Worm (Caenorhabditis elegans) whole organism, L1 larva: ENCODE results near the gene egl-4.

ENCODE experiments used
- F16B12.6 ChIP-seq: fragments of 150-350 bp; optimal IDR thresholded peaks from 2 replicates; lab custom pipeline; 2014; ENCODE audit warnings: missing biosample characterization, missing genetic modification characterization
- aha-1 ChIP-seq: fragments of 150-350 bp; optimal IDR thresholded peaks from 2 replicates; lab custom pipeline; 2014; ENCODE audit warnings: missing biosample characterization, missing genetic modification characterization
- ceh-88 ChIP-seq: fragments of 200-800 bp; sonication (Bioruptor generic); IDR thresholded peaks from 2 replicates; pipeline ENCODE4 v1.3.6; 2022; ENCODE audit warnings: missing genetic modification characterization, missing compliant biosample characterization
- ceh-90 ChIP-seq: sonication (generic microtip); optimal IDR thresholded peaks from 2 replicates; lab custom pipeline; 2016; ENCODE audit warnings: missing genetic modification characterization, missing compliant biosample characterization
- dpl-1 ChIP-seq, 3 experiments: fragments of 150-350 bp in 2 of 3; sonication (generic microtip) in 1 of 3; optimal IDR thresholded peaks; 2 replicates each; lab custom pipeline; 2014 to 2017; ENCODE audit warnings: missing biosample characterization in 3 of 3, missing genetic modification characterization in 3 of 3, missing genetic modification reagents in 3 of 3
- dsc-1 ChIP-seq: sonication (generic microtip); optimal IDR thresholded peaks from 2 replicates; lab custom pipeline; 2016; ENCODE audit warnings: mild to moderate bottlenecking, missing genetic modification characterization, missing compliant biosample characterization
- efl-1 ChIP-seq, 4 experiments: fragments of 150-350 bp; optimal IDR thresholded peaks in 3 of 4; peaks in 1 of 4; 1 replicate in 1 of 4; 2 replicates in 3 of 4; lab custom pipeline; 2014; ENCODE audit warnings: missing biosample characterization in 2 of 4, missing genetic modification characterization in 2 of 4, missing genetic modification reagents in 2 of 4
- egl-27 ChIP-seq, 2 experiments: fragments of 150-350 bp in 1 of 2; sonication (generic microtip); optimal IDR thresholded peaks; 3 replicates each; lab custom pipeline; 2017 to 2018; ENCODE audit warnings: missing biosample characterization in 2 of 2, missing genetic modification characterization in 2 of 2, missing genetic modification reagents in 2 of 2
- elt-2 ChIP-seq: sonication (generic microtip); optimal IDR thresholded peaks from 2 replicates; lab custom pipeline; 2016; ENCODE audit warnings: missing genetic modification characterization, mild to moderate bottlenecking, inconsistent platforms, missing compliant biosample characterization, missing genetic modification reagents
- elt-3 ChIP-seq, 6 experiments: fragments of 150-350 bp in 1 of 6; sonication (generic microtip); optimal IDR thresholded peaks; 2 replicates each; lab custom pipeline; 2017 to 2018; ENCODE audit warnings: missing biosample characterization in 6 of 6, missing genetic modification characterization in 6 of 6, inconsistent platforms in 1 of 6
- fkh-10 ChIP-seq: sonication (generic microtip); optimal IDR thresholded peaks from 2 replicates; lab custom pipeline; 2017; ENCODE audit warnings: missing biosample characterization, missing genetic modification reagents, missing genetic modification characterization
- fkh-4 ChIP-seq: sonication (generic microtip); optimal IDR thresholded peaks from 2 replicates; lab custom pipeline; 2016; ENCODE audit warnings: missing compliant biosample characterization, missing genetic modification characterization, borderline replicate concordance
- fkh-8 ChIP-seq: sonication (generic microtip); optimal IDR thresholded peaks from 2 replicates; lab custom pipeline; 2016; ENCODE audit warnings: mild to moderate bottlenecking, missing genetic modification characterization, missing compliant biosample characterization
- irx-1 ChIP-seq: sonication (generic microtip); optimal IDR thresholded peaks from 2 replicates; lab custom pipeline; 2016; ENCODE audit warnings: missing genetic modification characterization, missing compliant biosample characterization
- isw-1 ChIP-seq: fragments of 200-800 bp; sonication (Bioruptor generic); IDR thresholded peaks from 2 replicates; pipeline ENCODE4 v1.3.6; 2022; ENCODE audit warnings: missing genetic modification characterization, missing compliant biosample characterization
- lin-14 ChIP-seq: fragments of 200-800 bp; sonication (Bioruptor generic); optimal IDR thresholded peaks from 2 replicates; lab custom pipeline; 2018; ENCODE audit warnings: mild to moderate bottlenecking, missing genetic modification characterization, moderate library complexity, missing compliant biosample characterization
- lin-35 ChIP-seq, 2 experiments: fragments of 150-350 bp; optimal IDR thresholded peaks; 2 replicates each; lab custom pipeline; 2014; ENCODE audit warnings: missing biosample characterization in 2 of 2, missing genetic modification characterization in 2 of 2, missing genetic modification reagents in 2 of 2
- lin-39 ChIP-seq: fragments of 150-350 bp; optimal IDR thresholded peaks from 2 replicates; lab custom pipeline; 2014; ENCODE audit warnings: missing biosample characterization, missing genetic modification reagents, missing genetic modification characterization
- lir-3 ChIP-seq: sonication (generic microtip); optimal IDR thresholded peaks from 2 replicates; lab custom pipeline; 2016; ENCODE audit warnings: mild to moderate bottlenecking, missing genetic modification characterization, moderate library complexity, missing compliant biosample characterization; ENCODE audit not compliant: poor library complexity
- lsy-2 ChIP-seq, 2 experiments: fragments of 150-350 bp; optimal IDR thresholded peaks; 2 replicates each; lab custom pipeline; 2014; ENCODE audit warnings: missing biosample characterization in 2 of 2, missing genetic modification characterization in 2 of 2
- nhr-28 ChIP-seq: fragments of 150-350 bp; optimal IDR thresholded peaks from 2 replicates; lab custom pipeline; 2014; ENCODE audit warnings: missing biosample characterization, missing genetic modification characterization
- nhr-71 ChIP-seq: sonication (generic microtip); optimal IDR thresholded peaks from 2 replicates; lab custom pipeline; 2016; ENCODE audit warnings: mild to moderate bottlenecking, missing genetic modification characterization, moderate library complexity, missing compliant biosample characterization
- nhr-76 ChIP-seq: sonication (generic microtip); optimal IDR thresholded peaks from 2 replicates; lab custom pipeline; 2017; ENCODE audit warnings: missing biosample characterization, missing genetic modification characterization
- nhr-77 ChIP-seq: fragments of 150-350 bp; optimal IDR thresholded peaks from 2 replicates; lab custom pipeline; 2014; ENCODE audit warnings: missing biosample characterization, missing genetic modification characterization
- nhr-85 ChIP-seq: sonication (generic microtip); peaks from one replicate; lab custom pipeline; 2016; ENCODE audit warnings: missing genetic modification characterization, inconsistent platforms, missing compliant biosample characterization
- nhr-90 ChIP-seq: sonication (generic microtip); optimal IDR thresholded peaks from 2 replicates; lab custom pipeline; 2016; ENCODE audit warnings: mild to moderate bottlenecking, missing genetic modification characterization, missing compliant biosample characterization; ENCODE audit not compliant: poor library complexity
- rnt-1 ChIP-seq: sonication (generic microtip); optimal IDR thresholded peaks from 2 replicates; lab custom pipeline; 2016; ENCODE audit warnings: mild to moderate bottlenecking, missing genetic modification characterization, moderate library complexity, missing compliant biosample characterization
- sptf-1 ChIP-seq: fragments of 150-350 bp; optimal IDR thresholded peaks from 2 replicates; lab custom pipeline; 2014; ENCODE audit warnings: missing biosample characterization, missing genetic modification characterization
- swsn-7 ChIP-seq: sonication (generic microtip); optimal IDR thresholded peaks from 2 replicates; lab custom pipeline; 2016; ENCODE audit warnings: missing genetic modification characterization, missing compliant biosample characterization
- tbx-2 ChIP-seq: sonication (generic microtip); optimal IDR thresholded peaks from 2 replicates; lab custom pipeline; 2016; ENCODE audit warnings: missing genetic modification characterization, missing compliant biosample characterization
- tlp-1 ChIP-seq: fragments of 150-350 bp; optimal IDR thresholded peaks from 2 replicates; lab custom pipeline; 2014; ENCODE audit warnings: missing biosample characterization, missing genetic modification characterization
- unc-86 ChIP-seq: sonication (generic microtip); optimal IDR thresholded peaks from 2 replicates; lab custom pipeline; 2016; ENCODE audit warnings: missing genetic modification characterization, missing compliant biosample characterization
- vab-15 ChIP-seq: sonication (generic microtip); optimal IDR thresholded peaks from 2 replicates; lab custom pipeline; 2017; ENCODE audit warnings: missing genotype, mild to moderate bottlenecking, missing genetic modification characterization, missing compliant biosample characterization
- zip-4 ChIP-seq: fragments of 200-800 bp; sonication (Bioruptor generic); optimal IDR thresholded peaks from 2 replicates; lab custom pipeline; 2018; ENCODE audit warnings: mild to moderate bottlenecking, missing genetic modification characterization, moderate library complexity, missing compliant biosample characterization

egl-4 gene

DNA sequence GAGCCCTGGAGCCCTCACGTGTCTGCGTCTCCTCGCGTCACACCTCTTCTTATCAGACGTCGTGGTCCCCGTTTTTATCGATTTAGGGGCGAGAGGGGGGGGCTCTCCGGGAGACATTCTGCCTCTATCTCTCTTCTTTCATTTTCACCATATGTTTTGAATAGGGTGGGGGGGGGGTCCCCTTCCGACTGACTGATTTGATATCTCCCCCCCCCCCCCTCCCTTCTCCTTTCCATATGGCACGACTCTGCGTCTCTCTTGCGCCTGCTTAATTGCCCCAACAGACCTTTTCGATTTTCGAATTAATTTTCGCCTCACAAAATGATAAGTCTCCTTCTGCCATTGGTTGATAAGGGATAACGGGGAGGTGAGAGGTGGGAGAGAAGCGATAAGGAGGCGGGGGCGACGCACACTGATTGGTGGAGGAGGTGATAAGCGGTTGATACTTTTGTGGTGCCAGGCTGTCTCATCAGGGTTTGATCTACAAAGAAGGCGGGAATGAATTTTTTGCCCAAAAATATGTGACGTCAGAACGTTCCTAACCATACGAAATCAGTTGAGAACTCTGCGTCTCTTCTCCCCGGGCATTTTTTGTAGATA, 56.3 kb downstream of the egl-4 start:
- no peak for TF ChIP-seq sptf-1 (tag; lab: Kevin White, UChicago)
- no peak for TF ChIP-seq isw-1 (GFP tag; lab: Robert Waterston, UW)
- no peak for TF ChIP-seq F16B12.6 (tag; lab: Kevin White, UChicago)
- TF ChIP-seq nhr-77 (tag; lab: Kevin White, UChicago): no peak
- TF ChIP-seq nhr-85 (tag; lab: Kevin White, UChicago): peak; percentile 43
- peak; percentile 79 for TF ChIP-seq fkh-4
- peak; percentile 71 for TF ChIP-seq dsc-1 (tag; lab: Kevin White, UChicago)
- TF ChIP-seq tlp-1: no peak
- peak; percentile 57 to 73 for TF ChIP-seq lsy-2 (tag; optimal IDR thresholded peaks at IDR 0.05; lab: Kevin White, UChicago)
- no peak for TF ChIP-seq irx-1 (tag; lab: Kevin White, UChicago)
- TF ChIP-seq nhr-76 (tag; lab: Kevin White, UChicago): no peak
- TF ChIP-seq lin-14 (GFP tag; lab: Kevin White, UChicago): peak; percentile 38
- TF ChIP-seq vab-15 (tag; lab: Kevin White, UChicago): no peak
- no peak for TF ChIP-seq tbx-2
- no peak for TF ChIP-seq swsn-7 (tag; lab: Kevin White, UChicago)
- peak; percentile 25 for TF ChIP-seq rnt-1
- TF ChIP-seq egl-27 (tag; optimal IDR thresholded peaks at IDR 0.05; lab: Kevin White, UChicago): no peak
- no peak for TF ChIP-seq efl-1 (optimal IDR thresholded peaks at IDR 0.05; lab: Kevin White, UChicago)
- peak in 1 of 2 experiments; percentile 90 for TF ChIP-seq efl-1 (GFP tag; optimal IDR thresholded peaks at IDR 0.05 in 1 of 2; lab: Kevin White, UChicago)
- no peak for TF ChIP-seq lir-3 (tag; lab: Kevin White, UChicago)
- TF ChIP-seq elt-3 (tag; optimal IDR thresholded peaks at IDR 0.05; lab: Kevin White, UChicago): peak in 1 of 6 experiments; percentile 48
- no peak for TF ChIP-seq fkh-10
- peak in 1 of 2 experiments; percentile 25 for TF ChIP-seq lin-35 (GFP tag; optimal IDR thresholded peaks at IDR 0.05; lab: Kevin White, UChicago)
- peak; percentile 8 for TF ChIP-seq elt-2 (tag; lab: Kevin White, UChicago)

DNA sequence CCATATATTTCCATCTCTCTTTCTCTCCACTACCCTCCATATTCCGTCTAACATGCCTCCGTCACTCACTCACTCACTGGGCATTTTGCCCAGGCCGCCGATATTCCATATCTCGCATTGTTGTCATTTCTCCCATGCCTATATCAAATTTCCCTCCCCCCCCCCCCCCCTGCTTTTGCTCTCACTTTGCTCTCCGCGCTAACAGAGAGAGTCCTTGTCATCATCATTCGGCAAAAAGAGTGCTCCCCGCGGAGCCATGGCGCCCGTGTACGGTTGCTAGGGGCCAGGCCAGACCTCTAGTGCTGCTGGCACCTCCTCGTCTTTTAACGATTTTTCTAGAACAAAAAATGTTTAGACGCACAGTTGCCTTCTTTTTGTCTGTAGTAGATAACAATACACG, 57.4 kb downstream of the egl-4 start:
- TF ChIP-seq lin-14 (GFP tag; lab: Kevin White, UChicago) (peak; percentile 6), nhr-90 (tag; lab: Kevin White, UChicago) (no peak)

DNA sequence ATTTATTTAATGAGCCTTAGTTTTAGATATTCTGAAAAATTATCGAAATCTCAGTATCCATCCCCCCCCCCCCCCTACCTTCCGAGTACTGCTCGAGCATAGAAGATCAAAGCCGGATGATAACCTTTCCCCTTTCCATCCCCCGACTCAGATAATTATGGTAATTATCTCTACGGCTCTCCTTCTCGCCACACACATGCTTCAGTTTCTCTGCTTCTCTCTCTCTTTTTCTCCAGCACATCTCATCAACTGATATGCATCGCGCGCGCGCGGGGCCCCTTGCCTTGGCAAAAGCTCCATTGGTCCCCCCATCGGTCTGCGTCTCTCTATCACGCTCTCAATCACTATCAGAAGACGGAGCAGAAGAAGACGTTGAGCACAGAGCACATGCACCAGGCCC, 58.8 kb downstream of the egl-4 start:
- peak; percentile 58 for TF ChIP-seq lin-14 (GFP tag; lab: Kevin White, UChicago)
- peak; percentile 4 for TF ChIP-seq nhr-71
- TF ChIP-seq lin-39: no peak

DNA sequence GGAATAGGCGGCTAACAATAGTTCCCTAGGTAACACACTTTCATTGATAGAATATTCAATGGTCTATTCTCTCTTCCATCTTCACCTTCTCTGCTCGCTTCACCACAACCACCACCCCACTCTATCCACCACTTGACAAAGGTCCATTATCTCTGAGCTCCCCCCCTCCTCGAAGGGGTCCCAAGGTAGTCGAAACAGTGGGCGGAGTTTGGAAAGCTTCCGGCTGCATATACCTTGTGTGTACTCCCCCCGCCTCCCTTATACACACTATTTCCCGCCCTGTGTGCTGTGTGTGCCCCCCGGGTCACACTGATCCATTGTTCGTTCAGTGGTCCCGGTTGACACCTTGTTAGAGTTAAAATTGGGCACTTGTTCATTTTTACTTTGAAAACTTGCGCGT, 60.6 kb downstream of the egl-4 start:
- TF ChIP-seq fkh-8 (tag; lab: Kevin White, UChicago): peak; percentile 12
- TF ChIP-seq sptf-1 (tag; lab: Kevin White, UChicago): no peak
- peak; percentile 10 for TF ChIP-seq lin-14 (GFP tag; lab: Kevin White, UChicago)

DNA sequence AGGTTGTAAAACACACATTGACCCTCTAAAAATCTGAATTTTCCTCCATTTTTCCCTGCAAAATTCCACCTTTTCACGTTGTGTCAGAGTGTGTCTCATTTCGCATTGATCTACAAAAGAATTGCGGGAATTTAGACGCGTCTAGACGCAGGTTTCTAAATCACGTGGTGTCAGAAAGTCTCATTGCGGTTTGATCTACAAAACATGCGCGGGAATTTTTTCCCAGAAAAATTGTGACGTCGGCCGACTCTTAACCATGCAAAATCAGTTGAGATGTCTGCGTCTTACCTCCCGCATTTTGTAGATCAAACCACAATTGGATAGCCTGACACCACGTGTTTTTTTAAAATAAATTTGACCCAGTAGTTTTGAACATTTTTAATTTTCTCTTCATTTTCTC, 61.0 kb downstream of the egl-4 start:
- no peak for TF ChIP-seq lin-39
- no peak for TF ChIP-seq ceh-88 (GFP tag; lab: Robert Waterston, UW)
- no peak for TF ChIP-seq dpl-1 (GFP tag; optimal IDR thresholded peaks at IDR 0.05; lab: Kevin White, UChicago)
- TF ChIP-seq F16B12.6 (tag; lab: Kevin White, UChicago): no peak
- TF ChIP-seq nhr-28 (tag; lab: Kevin White, UChicago): no peak
- no peak for TF ChIP-seq unc-86 (tag; lab: Kevin White, UChicago)
- TF ChIP-seq lsy-2 (tag; optimal IDR thresholded peaks at IDR 0.05; lab: Kevin White, UChicago): no peak
- no peak for TF ChIP-seq zip-4 (GFP tag; lab: Kevin White, UChicago)
- no peak for TF ChIP-seq vab-15 (tag; lab: Kevin White, UChicago)
- TF ChIP-seq fkh-8 (tag; lab: Kevin White, UChicago): no peak
- no peak for TF ChIP-seq aha-1 (tag; lab: Kevin White, UChicago)
- no peak for TF ChIP-seq dsc-1 (tag; lab: Kevin White, UChicago)
- no peak for TF ChIP-seq ceh-90 (tag; lab: Kevin White, UChicago)
- TF ChIP-seq, all 84 proteins: peak for 0
